Worm (Caenorhabditis elegans) whole organism, L2 larva: Measurements from ENCODE around the gene F53E2.2.
A peak's percentile ranks its signal among the peaks of the same experiment; 100 is the strongest.

Experiments used
- C34F6.9 ChIP-seq: fragments of 150-350 bp; optimal IDR thresholded peaks from 2 replicates; lab custom pipeline; 2014; ENCODE audit warnings: missing biosample characterization, missing genetic modification characterization
- F13H6.1 ChIP-seq: sonication (generic microtip); optimal IDR thresholded peaks from 2 replicates; lab custom pipeline; 2016; ENCODE audit warnings: missing genetic modification characterization, missing compliant biosample characterization
- ZK546.5 ChIP-seq: sonication (generic microtip); optimal IDR thresholded peaks from 2 replicates; lab custom pipeline; 2017; ENCODE audit warnings: missing biosample characterization, missing genetic modification characterization
- aly-2 ChIP-seq: fragments of 150-350 bp; optimal IDR thresholded peaks from 2 replicates; lab custom pipeline; 2014; ENCODE audit warnings: missing biosample characterization, missing genetic modification characterization
- ama-1 ChIP-seq: fragments of 150-350 bp; optimal IDR thresholded peaks from 2 replicates; lab custom pipeline; 2018; ENCODE audit warnings: inconsistent platforms
- blmp-1 ChIP-seq: sonication (generic microtip); optimal IDR thresholded peaks from 2 replicates; lab custom pipeline; 2017; ENCODE audit warnings: missing genetic modification characterization, mild to moderate bottlenecking, missing compliant biosample characterization, antibody characterized with exemption, moderate library complexity; ENCODE audit not compliant: insufficient read depth
- ceh-16 ChIP-seq: fragments of 150-350 bp; optimal IDR thresholded peaks from 2 replicates; lab custom pipeline; 2014; ENCODE audit warnings: missing biosample characterization, missing genetic modification characterization
- ceh-82 ChIP-seq: fragments of 150-350 bp; optimal IDR thresholded peaks from 2 replicates; lab custom pipeline; 2014; ENCODE audit warnings: missing biosample characterization, missing genetic modification characterization
- crh-2 ChIP-seq: sonication (generic microtip); optimal IDR thresholded peaks from 2 replicates; lab custom pipeline; 2017; ENCODE audit warnings: missing biosample characterization, missing genetic modification characterization
- dmd-4 ChIP-seq: sonication (generic microtip); optimal IDR thresholded peaks from 2 replicates; lab custom pipeline; 2017; ENCODE audit warnings: missing biosample characterization, missing genetic modification characterization
- egl-27 ChIP-seq: sonication (generic microtip); optimal IDR thresholded peaks from 3 replicates; lab custom pipeline; 2017; ENCODE audit warnings: missing biosample characterization, missing genetic modification reagents, missing genetic modification characterization
- elt-1 ChIP-seq: fragments of 150-350 bp; optimal IDR thresholded peaks from 2 replicates; lab custom pipeline; 2014; ENCODE audit warnings: missing biosample characterization, missing genetic modification characterization
- elt-3 ChIP-seq: sonication (generic microtip); optimal IDR thresholded peaks from 2 replicates; lab custom pipeline; 2017; ENCODE audit warnings: missing biosample characterization, missing genetic modification characterization
- fos-1 ChIP-seq: fragments of 150-350 bp; optimal IDR thresholded peaks from 2 replicates; lab custom pipeline; 2014; ENCODE audit warnings: missing biosample characterization, missing genetic modification characterization
- lin-11 ChIP-seq: fragments of 150-350 bp; sonication (generic microtip); optimal IDR thresholded peaks from 2 replicates; lab custom pipeline; 2014; ENCODE audit warnings: missing biosample characterization, missing genetic modification characterization, inconsistent platforms, mixed read lengths
- lin-13 ChIP-seq: fragments of 150-350 bp; optimal IDR thresholded peaks from 2 replicates; lab custom pipeline; 2014; ENCODE audit warnings: missing biosample characterization, missing genetic modification reagents, missing genetic modification characterization
- lsy-2 ChIP-seq, 2 experiments: fragments of 150-350 bp in 1 of 2; sonication (generic microtip) in 1 of 2; optimal IDR thresholded peaks; 2 replicates each; lab custom pipeline; 2014 to 2017; ENCODE audit warnings: missing biosample characterization in 2 of 2, missing genetic modification characterization in 2 of 2
- mab-5 ChIP-seq: fragments of 150-350 bp; optimal IDR thresholded peaks from 2 replicates; lab custom pipeline; 2014; ENCODE audit warnings: missing biosample characterization, missing genetic modification characterization
- mbf-1 ChIP-seq: sonication (generic microtip); optimal IDR thresholded peaks from 2 replicates; lab custom pipeline; 2017; ENCODE audit warnings: missing biosample characterization, missing genetic modification characterization
- nhr-10 ChIP-seq: sonication (generic microtip); optimal IDR thresholded peaks from 2 replicates; lab custom pipeline; 2017; ENCODE audit warnings: missing biosample characterization, missing genetic modification characterization
- nhr-129 ChIP-seq: fragments of 150-350 bp; optimal IDR thresholded peaks from 2 replicates; lab custom pipeline; 2014; ENCODE audit warnings: missing biosample characterization, missing genetic modification characterization
- nhr-237 ChIP-seq: fragments of 150-350 bp; optimal IDR thresholded peaks from 2 replicates; lab custom pipeline; 2014; ENCODE audit warnings: missing biosample characterization, missing genetic modification characterization
- nhr-25 ChIP-seq: fragments of 150-350 bp; sonication (generic microtip); optimal IDR thresholded peaks from 3 replicates; lab custom pipeline; 2014; ENCODE audit warnings: missing biosample characterization, missing genetic modification characterization
- peb-1 ChIP-seq: fragments of 150-350 bp; optimal IDR thresholded peaks from 2 replicates; lab custom pipeline; 2014; ENCODE audit warnings: missing biosample characterization, missing genetic modification characterization
- sma-3 ChIP-seq: sonication (generic microtip); optimal IDR thresholded peaks from 2 replicates; lab custom pipeline; 2016; ENCODE audit warnings: missing genetic modification reagents, missing genetic modification characterization, missing compliant biosample characterization
- sma-9 ChIP-seq, 2 experiments: fragments of 150-350 bp in 1 of 2; sonication (generic microtip) in 1 of 2; optimal IDR thresholded peaks; 2 replicates each; lab custom pipeline; 2014 to 2016; ENCODE audit warnings: missing genetic modification characterization in 2 of 2, mild to moderate bottlenecking in 1 of 2, missing biosample characterization in 1 of 2, missing compliant biosample characterization in 1 of 2, missing genetic modification reagents in 1 of 2, moderate library complexity in 1 of 2
- unc-39 ChIP-seq: fragments of 150-350 bp; optimal IDR thresholded peaks from 2 replicates; lab custom pipeline; 2014; ENCODE audit warnings: missing biosample characterization, missing genetic modification characterization
- unc-55 ChIP-seq: fragments of 150-350 bp; sonication (generic microtip); optimal IDR thresholded peaks from 3 replicates; lab custom pipeline; 2014; ENCODE audit warnings: missing biosample characterization, missing genetic modification reagents, missing genetic modification characterization
- unc-62 ChIP-seq: fragments of 150-350 bp; optimal IDR thresholded peaks from 2 replicates; lab custom pipeline; 2014; ENCODE audit warnings: missing biosample characterization, missing genetic modification reagents, missing genetic modification characterization
- ztf-1 ChIP-seq: fragments of 200-800 bp; sonication (Bioruptor generic); conservative IDR thresholded peaks from 2 replicates; pipeline ENCODE4 v1.3.6; 2022; ENCODE audit warnings: missing genetic modification characterization, missing compliant biosample characterization
- ztf-11 ChIP-seq: sonication (generic microtip); optimal IDR thresholded peaks from 2 replicates; lab custom pipeline; 2017; ENCODE audit warnings: missing biosample characterization, missing genetic modification characterization

Gene F53E2.2

ce11 chrV:1481742-1482141 is 6.9 kb downstream of the F53E2.2 start, which contains the start of gene C38C3.4:
TSS of gene C38C3.4 (plus strand) at chrV:1482042.
- no peak for TF ChIP-seq ceh-16
- TF ChIP-seq crh-2, result no peak
- TF ChIP-seq sma-9 (GFP tag; optimal IDR thresholded peaks at IDR 0.05; lab: Kevin White, UChicago), result no peak
- no peak for TF ChIP-seq sma-9 (tag; optimal IDR thresholded peaks at IDR 0.05; lab: Kevin White, UChicago)
- TF ChIP-seq peb-1, result no peak
- no peak for TF ChIP-seq blmp-1 (tag; lab: Kevin White, UChicago)
- TF ChIP-seq F13H6.1 (tag; lab: Kevin White, UChicago), result no peak
- no peak for TF ChIP-seq unc-39 (tag; lab: Kevin White, UChicago)
- TF ChIP-seq fos-1 (tag; lab: Kevin White, UChicago), result no peak
- no peak for TF ChIP-seq ztf-11 (tag; lab: Kevin White, UChicago)
- TF ChIP-seq elt-3, result no peak
- TF ChIP-seq sma-3 (GFP tag; lab: Kevin White, UChicago), result no peak
- TF ChIP-seq nhr-129 (tag; lab: Kevin White, UChicago), result no peak
- TF ChIP-seq nhr-25 (tag; lab: Kevin White, UChicago), result no peak

DNA sequence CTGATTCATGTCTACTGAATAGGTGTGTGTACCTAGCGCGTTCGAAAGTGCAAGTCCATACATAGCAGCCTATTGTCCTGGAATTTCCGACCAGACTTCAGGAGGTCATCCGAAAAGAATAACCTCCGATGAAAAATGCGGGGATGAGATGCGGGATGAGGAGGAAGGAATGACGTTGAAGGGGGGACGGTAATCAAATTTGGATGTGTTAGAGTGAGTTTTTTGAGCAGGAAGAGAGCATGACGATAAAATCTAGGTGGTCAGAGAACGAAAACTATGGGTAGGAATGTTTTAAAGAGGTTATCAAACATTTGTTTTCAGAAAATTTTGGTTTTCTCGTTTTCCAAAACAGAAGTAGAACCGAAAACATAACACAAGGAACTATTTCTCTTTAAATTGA is 11.1 kb downstream of the F53E2.2 start:
- TF ChIP-seq fos-1 (tag; lab: Kevin White, UChicago) (no peak), sma-9 (GFP tag; optimal IDR thresholded peaks at IDR 0.05; lab: Kevin White, UChicago) (peak; percentile 28), sma-9 (tag; optimal IDR thresholded peaks at IDR 0.05; lab: Kevin White, UChicago) (no peak)
- TF ChIP-seq, all 48 proteins: peak for 1

DNA sequence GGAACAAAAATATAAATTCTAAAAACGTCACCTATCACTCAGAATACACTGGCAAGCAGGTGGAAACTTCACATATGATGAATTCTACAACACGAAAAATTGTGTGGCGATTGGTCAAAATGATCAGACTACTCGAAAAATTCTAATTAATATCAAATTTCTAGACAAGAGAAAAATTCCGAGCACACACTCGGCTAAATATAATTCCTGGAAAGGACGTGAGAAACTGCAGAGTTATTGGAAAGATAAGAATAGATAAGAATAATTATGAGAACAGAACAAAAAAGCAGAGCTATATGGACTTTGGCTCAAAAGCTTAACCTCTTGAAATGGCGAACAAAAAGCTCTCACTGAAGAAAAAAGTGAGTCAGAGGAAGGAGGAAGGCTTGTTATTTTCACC is 12.4 kb downstream of the F53E2.2 start:
- TF ChIP-seq dmd-4 (tag; lab: Kevin White, UChicago) (no peak), lin-11 (tag; lab: Kevin White, UChicago) (no peak), lsy-2 (tag; optimal IDR thresholded peaks at IDR 0.05; lab: Kevin White, UChicago) (no peak), ZK546.5 (tag; lab: Kevin White, UChicago) (no peak), nhr-237 (no peak), ama-1 (no peak), unc-62 (GFP tag; lab: Kevin White, UChicago) (no peak)
- TF ChIP-seq, all 48 proteins: peak for 0

DNA sequence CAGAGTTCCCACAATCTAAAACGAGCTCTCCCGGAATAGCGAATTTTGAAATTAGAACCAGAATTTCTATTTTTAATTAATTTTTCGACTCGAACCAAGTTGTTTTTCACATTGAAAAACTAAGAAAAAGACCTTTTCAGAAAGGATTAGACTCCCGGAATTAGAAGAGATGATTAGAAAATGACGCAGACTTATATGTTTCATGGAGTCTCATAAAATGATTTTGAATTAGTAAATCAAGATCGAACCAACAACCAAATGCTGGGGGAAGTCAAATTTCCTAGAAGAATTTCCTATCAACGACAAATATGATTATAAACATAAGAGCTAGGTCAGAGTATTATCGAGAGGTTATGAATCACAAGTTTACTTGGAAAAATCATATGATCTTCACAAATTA is 13.8 kb downstream of the F53E2.2 start:
- no peak for TF ChIP-seq elt-1 (tag; lab: Kevin White, UChicago)
- TF ChIP-seq crh-2, result no peak
- TF ChIP-seq C34F6.9 (tag; lab: Kevin White, UChicago), result peak; percentile 14

- TF ChIP-seq sma-9 (GFP tag; optimal IDR thresholded peaks at IDR 0.05; lab: Kevin White, UChicago), result no peak
- TF ChIP-seq sma-9 (tag; optimal IDR thresholded peaks at IDR 0.05; lab: Kevin White, UChicago), result no peak
- TF ChIP-seq ztf-1 (GFP tag; lab: Robert Waterston, UW), result no peak
- no peak for TF ChIP-seq ZK546.5 (tag; lab: Kevin White, UChicago)
- no peak for TF ChIP-seq ceh-82 (tag; lab: Kevin White, UChicago)
- no peak for TF ChIP-seq mbf-1 (tag; lab: Kevin White, UChicago)
These were observed 16.6 kb downstream of the F53E2.2 start, which contains the start of gene C38C3.6 for ce11 chrV:1491510-1491909. TSS of gene C38C3.6 (minus strand) at chrV:1491610.

- TF ChIP-seq mab-5 (tag; lab: Kevin White, UChicago) (no peak), unc-39 (tag; lab: Kevin White, UChicago) (no peak), lin-13 (GFP tag; lab: Kevin White, UChicago) (no peak), nhr-10 (tag; lab: Kevin White, UChicago) (no peak), fos-1 (tag; lab: Kevin White, UChicago) (no peak), nhr-237 (no peak), elt-3 (no peak), aly-2 (tag; lab: Kevin White, UChicago) (no peak), nhr-25 (tag; lab: Kevin White, UChicago) (no peak), egl-27 (no peak), dmd-4 (tag; lab: Kevin White, UChicago) (no peak), ztf-11 (tag; lab: Kevin White, UChicago) (no peak), unc-55 (no peak)
These were observed 19.6 kb downstream of the F53E2.2 start, which contains the start of gene spig-7 for ce11 chrV:1494469-1494868. TSS of gene spig-7 (plus strand) at chrV:1494769.
